Worm (Caenorhabditis elegans) whole organism, L3 larva: Measurements from ENCODE around the gene atl-1.

Source experiments
- ZK546.5 ChIP-seq: sonication (generic microtip); optimal IDR thresholded peaks from 2 replicates; lab custom pipeline; 2017; ENCODE audit warnings: missing biosample characterization, missing genetic modification characterization
- aly-2 ChIP-seq: fragments of 150-350 bp; optimal IDR thresholded peaks from 2 replicates; lab custom pipeline; 2014; ENCODE audit warnings: missing biosample characterization, missing genetic modification characterization
- ama-1 ChIP-seq: fragments of 150-350 bp; optimal IDR thresholded peaks from 2 replicates; lab custom pipeline; 2018
- daf-12 ChIP-seq: fragments of 150-350 bp; optimal IDR thresholded peaks from 2 replicates; lab custom pipeline; 2014; ENCODE audit warnings: missing biosample characterization, missing genetic modification reagents, missing genetic modification characterization
- fkh-2 ChIP-seq: fragments of 150-350 bp; optimal IDR thresholded peaks from 2 replicates; lab custom pipeline; 2014; ENCODE audit warnings: missing biosample characterization, missing genetic modification reagents, missing genetic modification characterization
- fos-1 ChIP-seq: fragments of 150-350 bp; optimal IDR thresholded peaks from 2 replicates; lab custom pipeline; 2014; ENCODE audit warnings: missing biosample characterization, missing genetic modification characterization
- lin-15B ChIP-seq: fragments of 150-350 bp; optimal IDR thresholded peaks from 2 replicates; lab custom pipeline; 2014; ENCODE audit warnings: missing biosample characterization, missing genetic modification characterization
- lsy-12 ChIP-seq: sonication (generic microtip); optimal IDR thresholded peaks from 2 replicates; lab custom pipeline; 2016; ENCODE audit warnings: mild to moderate bottlenecking, missing genetic modification characterization, missing compliant biosample characterization
- nhr-23 ChIP-seq: fragments of 150-350 bp; optimal IDR thresholded peaks from 2 replicates; lab custom pipeline; 2014; ENCODE audit warnings: missing biosample characterization, missing genetic modification reagents, missing genetic modification characterization
- pqm-1 ChIP-seq: fragments of 150-350 bp; optimal IDR thresholded peaks from 2 replicates; lab custom pipeline; 2017; ENCODE audit warnings: missing biosample characterization, missing genetic modification characterization, inconsistent platforms
- skn-1 ChIP-seq: fragments of 150-350 bp; optimal IDR thresholded peaks from 2 replicates; lab custom pipeline; 2014; ENCODE audit warnings: missing biosample characterization, missing genetic modification characterization
- unc-39 ChIP-seq: sonication (generic microtip); optimal IDR thresholded peaks from 4 replicates; lab custom pipeline; 2017; ENCODE audit warnings: missing biosample characterization, missing genetic modification characterization
- unc-62 ChIP-seq: fragments of 150-350 bp; sonication (generic microtip); optimal IDR thresholded peaks from 4 replicates; lab custom pipeline; 2014; ENCODE audit warnings: missing biosample characterization, missing genetic modification reagents, missing genetic modification characterization
- ztf-11 ChIP-seq: fragments of 150-350 bp; optimal IDR thresholded peaks from 2 replicates; lab custom pipeline; 2014; ENCODE audit warnings: missing biosample characterization, missing genetic modification characterization

DNA sequence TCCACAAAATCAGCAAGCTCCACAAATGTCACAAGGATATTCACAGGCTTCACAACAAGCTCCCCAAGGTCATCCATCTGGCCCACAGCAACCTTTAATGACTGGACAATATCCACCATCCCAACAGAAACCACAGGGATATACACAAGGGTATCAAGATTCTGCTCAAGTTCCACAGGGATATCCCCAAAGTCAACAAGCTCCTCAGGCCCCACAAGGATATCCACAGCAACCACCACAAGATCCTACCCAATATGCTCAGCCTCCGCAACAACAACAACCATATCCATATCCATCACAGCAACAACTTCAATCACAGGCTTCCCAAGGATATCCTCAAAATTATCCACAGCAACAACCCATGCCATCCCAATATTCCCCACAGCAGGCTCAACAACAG lies 28.7 kb downstream of the atl-1 start:
- TF ChIP-seq daf-12 (tag; lab: Kevin White, UChicago) (no peak), ama-1 (lab: Kevin White, UChicago) (no peak), aly-2 (no peak), lsy-12 (tag; lab: Kevin White, UChicago) (no peak), fos-1 (tag; lab: Kevin White, UChicago) (no peak), ztf-11 (tag; lab: Kevin White, UChicago) (no peak), unc-39 (tag; lab: Kevin White, UChicago) (no peak), ZK546.5 (tag; lab: Kevin White, UChicago) (no peak), unc-62 (no peak), lin-15B (no peak), skn-1 (no peak), pqm-1 (tag; lab: Kevin White, UChicago) (no peak), nhr-23 (tag; lab: Kevin White, UChicago) (no peak), fkh-2 (tag; lab: Kevin White, UChicago) (no peak)
